Worm (Caenorhabditis elegans) whole organism, L4/young adult: ENCODE results near the gene C46C11.3.

Experiments used
- W03F9.2 ChIP-seq: fragments of 150-350 bp; optimal IDR thresholded peaks from 2 replicates; lab custom pipeline; 2014; ENCODE audit warnings: missing biosample characterization, missing genetic modification characterization
- dao-5 ChIP-seq: sonication (generic microtip); optimal IDR thresholded peaks from 2 replicates; lab custom pipeline; 2016; ENCODE audit warnings: missing genotype, missing genetic modification characterization, moderate library complexity, missing compliant biosample characterization
- him-1 ChIP-seq: sonication (generic microtip); optimal IDR thresholded peaks from 2 replicates; lab custom pipeline; 2016; ENCODE audit warnings: missing genotype, missing genetic modification reagents, missing genetic modification characterization, missing compliant biosample characterization

- no peak for TF ChIP-seq him-1 (tag; lab: Kevin White, UChicago)
- TF ChIP-seq W03F9.2 (tag; lab: Kevin White, UChicago), result no peak
- TF ChIP-seq dao-5 (tag; lab: Kevin White, UChicago), result no peak
Observed at ce11 chrX:4605828-4606227, 16.3 kb upstream of the C46C11.3 start, which contains the start of gene spat-3.
